Fruit fly (Drosophila melanogaster): ENCODE data around the gene CG43401.

CG43401 gene

dm6 chr2L:1423832-1424382, 4.4 kb upstream of the CG43401 start:
- TF ChIP-seq Jra (GFP tag; optimal IDR thresholded peaks at IDR 0.05), result no peak
- no peak for TF ChIP-seq brk (GFP tag; optimal IDR thresholded peaks at IDR 0.05)
- TF ChIP-seq psq (GFP tag; optimal IDR thresholded peaks at IDR 0.05), result no peak
- no peak for TF ChIP-seq CrebA (GFP tag; optimal IDR thresholded peaks at IDR 0.05; ENCODE audit: borderline replicate concordance)
- no peak for TF ChIP-seq Hr83 (GFP tag; optimal IDR thresholded peaks at IDR 0.05; ENCODE audit: poor library complexity, severe bottlenecking)
- no peak for TF ChIP-seq CG9705 (GFP tag; optimal IDR thresholded peaks at IDR 0.05)
- TF ChIP-seq Sp1 (GFP tag; optimal IDR thresholded peaks at IDR 0.05), result no peak

DNA sequence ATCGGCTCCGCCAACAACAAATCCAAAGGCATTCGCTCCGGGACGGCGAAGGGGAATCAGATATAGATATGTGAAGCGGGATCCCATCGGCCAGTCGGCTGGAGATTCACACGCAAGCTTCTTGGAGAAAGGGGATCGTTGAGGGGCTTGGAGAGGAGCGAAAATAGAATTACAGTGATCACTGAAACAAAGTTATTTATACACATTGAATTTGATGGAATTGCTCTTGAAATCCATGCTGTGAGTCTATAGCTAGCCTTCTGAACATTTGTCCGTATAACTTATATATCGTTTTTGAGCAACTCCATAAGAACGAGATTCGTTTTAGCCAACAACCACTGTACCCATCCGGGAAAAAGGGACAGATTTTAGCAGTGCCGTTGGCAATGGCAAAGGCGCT, 3.5 kb upstream of the CG43401 start:
- TF ChIP-seq CG9705 (GFP tag; optimal IDR thresholded peaks at IDR 0.05) (peak; percentile 66), Rel (GFP tag; optimal IDR thresholded peaks at IDR 0.05) (no peak), Rel (tag; optimal IDR thresholded peaks at IDR 0.05) (peak; percentile 52), Sp1 (GFP tag; optimal IDR thresholded peaks at IDR 0.05) (peak; percentile 78), sage (GFP tag; optimal IDR thresholded peaks at IDR 0.05) (peak; percentile 69), jim (GFP tag; optimal IDR thresholded peaks at IDR 0.05) (no peak), N (GFP tag; optimal IDR thresholded peaks at IDR 0.05) (no peak), sv (GFP tag; optimal IDR thresholded peaks at IDR 0.05) (no peak), fru (GFP tag; optimal IDR thresholded peaks at IDR 0.05) (peak; percentile 92), Jra (GFP tag; optimal IDR thresholded peaks at IDR 0.05) (peak; percentile 67), lola (GFP tag; optimal IDR thresholded peaks at IDR 0.05) (no peak), OdsH (GFP tag; optimal IDR thresholded peaks at IDR 0.05) (peak; percentile 88), tai (GFP tag; optimal IDR thresholded peaks at IDR 0.05) (peak; percentile 72), Dfd (GFP tag; optimal IDR thresholded peaks at IDR 0.05) (no peak), Vsx2 (GFP tag; optimal IDR thresholded peaks at IDR 0.05; ENCODE audit: partially characterized antibody) (peak; percentile 67), br (GFP tag; optimal IDR thresholded peaks at IDR 0.05) (peak; percentile 88), dl (GFP tag; optimal IDR thresholded peaks at IDR 0.05; ENCODE audit: insufficient read depth in 1 of 2, partially characterized antibody in 2 of 2) (no peak), dmrt93B (GFP tag; optimal IDR thresholded peaks at IDR 0.05) (peak; percentile 79), usp (GFP tag; optimal IDR thresholded peaks at IDR 0.05) (no peak), Myc (optimal IDR thresholded peaks at IDR 0.05) (no peak), Hnf4 (GFP tag; optimal IDR thresholded peaks at IDR 0.05) (peak; percentile 86), CG32264 (GFP tag; optimal IDR thresholded peaks at IDR 0.05) (peak; percentile 72), foxo (GFP tag; optimal IDR thresholded peaks at IDR 0.05) (peak; percentile 50 to 94), Abd-B (GFP tag; optimal IDR thresholded peaks at IDR 0.05) (no peak), Dif (GFP tag; optimal IDR thresholded peaks at IDR 0.05; ENCODE audit: partially characterized antibody) (no peak), ey (GFP tag; optimal IDR thresholded peaks at IDR 0.05) (peak; percentile 95), brk (GFP tag; optimal IDR thresholded peaks at IDR 0.05) (peak; percentile 63), CrebA (GFP tag; optimal IDR thresholded peaks at IDR 0.05; ENCODE audit: borderline replicate concordance) (peak; percentile 44), psq (GFP tag; optimal IDR thresholded peaks at IDR 0.05) (peak; percentile 83), HLH106 (tag; optimal IDR thresholded peaks at IDR 0.05) (peak; percentile 85), rgr (GFP tag; optimal IDR thresholded peaks at IDR 0.05) (peak; percentile 92), h (GFP tag; optimal IDR thresholded peaks at IDR 0.05) (peak; percentile 93), Mio (GFP tag; optimal IDR thresholded peaks at IDR 0.05) (peak; percentile 20), GATAd (GFP tag; optimal IDR thresholded peaks at IDR 0.05) (peak; percentile 14), woc (GFP tag; optimal IDR thresholded peaks at IDR 0.05) (peak; percentile 83), Hr83 (GFP tag; optimal IDR thresholded peaks at IDR 0.05; ENCODE audit: poor library complexity, severe bottlenecking) (no peak), dsf (GFP tag; optimal IDR thresholded peaks at IDR 0.05; ENCODE audit: borderline replicate concordance) (no peak), Hr78 (GFP tag; optimal IDR thresholded peaks at IDR 0.05) (no peak), pan (optimal IDR thresholded peaks at IDR 0.05) (no peak)

Measured in whole organism, wandering third instar larva.